Fruit fly (Drosophila melanogaster) whole organism, embryonic: Measurements from ENCODE around the gene CG17221.

Experiments
- BEAF-32 ChIP-seq: fragments of 200-800 bp; sonication (Bioruptor generic); optimal IDR thresholded peaks from 3 replicates; lab custom pipeline; 2017; ENCODE audit warnings: missing biosample characterization, missing genetic modification characterization, mild to moderate bottlenecking, moderate library complexity, missing genetic modification reagents
- CG11456 ChIP-seq: fragments of 200-800 bp; sonication (Bioruptor generic); IDR thresholded peaks from 3 replicates; pipeline ENCODE4 v1.3.6; 2022; ENCODE audit warnings: missing biosample characterization, missing genetic modification characterization
- CG12155 ChIP-seq: fragments of 200-800 bp; sonication (Bioruptor generic); optimal IDR thresholded peaks from 3 replicates; lab custom pipeline; 2016; ENCODE audit warnings: missing biosample characterization, missing genetic modification characterization
- CG14860 ChIP-seq: fragments of 200-800 bp; sonication (Bioruptor generic); IDR thresholded peaks from 3 replicates; pipeline ENCODE4 v1.3.6; 2022; ENCODE audit warnings: missing biosample characterization, missing genetic modification characterization; ENCODE audit not compliant: partially characterized antibody
- CG15011 ChIP-seq: fragments of 200-800 bp; sonication (Bioruptor generic); optimal IDR thresholded peaks from 3 replicates; lab custom pipeline; 2018; ENCODE audit warnings: missing biosample characterization, mild to moderate bottlenecking, missing genetic modification characterization
- CG16779 ChIP-seq: fragments of 200-800 bp; sonication (Bioruptor generic); IDR thresholded peaks from 2 replicates; pipeline ENCODE4 v1.3.6; 2022; ENCODE audit warnings: missing biosample characterization, missing genetic modification characterization
- CG17361 ChIP-seq: fragments of 200-800 bp; sonication (Bioruptor generic); IDR thresholded peaks from 3 replicates; pipeline ENCODE4 v1.3.6; 2022; ENCODE audit warnings: missing biosample characterization, missing genetic modification characterization
- CG17612 ChIP-seq: fragments of 200-800 bp; sonication (Bioruptor generic); IDR thresholded peaks from 2 replicates; pipeline ENCODE4 v1.3.6; 2022; ENCODE audit warnings: missing biosample characterization, missing genetic modification characterization
- CG17802 ChIP-seq: fragments of 200-800 bp; sonication (Bioruptor generic); optimal IDR thresholded peaks from 2 replicates; lab custom pipeline; 2018; ENCODE audit warnings: missing biosample characterization, mild to moderate bottlenecking, missing genetic modification characterization, moderate library complexity
- CG1792 ChIP-seq: fragments of 200-800 bp; sonication (Bioruptor generic); optimal IDR thresholded peaks from 2 replicates; lab custom pipeline; 2016; ENCODE audit warnings: missing biosample characterization, missing genetic modification characterization
- CG2116 ChIP-seq: fragments of 200-800 bp; sonication (Bioruptor generic); optimal IDR thresholded peaks from 3 replicates; lab custom pipeline; 2018; ENCODE audit warnings: missing biosample characterization, mild to moderate bottlenecking, missing genetic modification characterization
- CG3065 ChIP-seq: fragments of 200-800 bp; sonication (Bioruptor generic); optimal IDR thresholded peaks from 2 replicates; lab custom pipeline; 2016; ENCODE audit warnings: missing biosample characterization, missing genetic modification characterization
- CG3163 ChIP-seq: fragments of 200-800 bp; sonication (Bioruptor generic); optimal IDR thresholded peaks from 3 replicates; lab custom pipeline; 2016; ENCODE audit warnings: missing biosample characterization, missing genetic modification characterization
- CG4404 ChIP-seq: fragments of 200-800 bp; sonication (Bioruptor generic); IDR thresholded peaks from 2 replicates; pipeline ENCODE4 v1.3.6; 2022; ENCODE audit warnings: missing biosample characterization, missing genetic modification characterization
- CG4617 ChIP-seq: fragments of 200-800 bp; sonication (Bioruptor generic); optimal IDR thresholded peaks from 3 replicates; lab custom pipeline; 2016; ENCODE audit warnings: missing biosample characterization, missing genetic modification characterization, borderline replicate concordance
- CG7839 ChIP-seq: fragments of 200-800 bp; sonication (Bioruptor generic); optimal IDR thresholded peaks from 3 replicates; lab custom pipeline; 2018; ENCODE audit warnings: missing biosample characterization, mild to moderate bottlenecking, missing genetic modification characterization, moderate library complexity
- CG8290 ChIP-seq, 3 experiments: fragments of 200-800 bp; sonication (Bioruptor generic); optimal IDR thresholded peaks; 2 replicates each; lab custom pipeline; 2016 to 2019; ENCODE audit warnings: missing biosample characterization in 3 of 3, missing genetic modification characterization in 3 of 3, mild to moderate bottlenecking in 2 of 3, moderate library complexity in 1 of 3
- CG8388 ChIP-seq: fragments of 200-800 bp; sonication (Bioruptor generic); optimal IDR thresholded peaks from 2 replicates; lab custom pipeline; 2019; ENCODE audit warnings: missing biosample characterization, mild to moderate bottlenecking, missing genetic modification characterization, moderate library complexity
- CG8478 ChIP-seq: fragments of >200 bp; optimal IDR thresholded peaks from 2 replicates; lab custom pipeline; 2018
- D ChIP-seq, 2 experiments: fragments of 200-800 bp in 1 of 2; fragments of >200 bp in 1 of 2; sonication (Bioruptor generic) in 1 of 2; optimal IDR thresholded peaks; 2 replicates in 1 of 2; 3 replicates in 1 of 2; lab custom pipeline; 2017; ENCODE audit warnings: mild to moderate bottlenecking in 1 of 2, missing biosample characterization in 1 of 2, missing genetic modification characterization in 1 of 2, missing genetic modification reagents in 1 of 2
- Dip2 ChIP-seq: fragments of 200-800 bp; sonication (Bioruptor generic); IDR thresholded peaks from 2 replicates; pipeline ENCODE4 v1.3.6; 2022; ENCODE audit warnings: missing biosample characterization, missing genetic modification characterization
- Fer1 ChIP-seq: fragments of 200-800 bp; sonication (Bioruptor generic); optimal IDR thresholded peaks from 2 replicates; lab custom pipeline; 2017; ENCODE audit warnings: missing biosample characterization, mild to moderate bottlenecking, missing genetic modification characterization
- NC2α ChIP-seq: fragments of 200-800 bp; sonication (Bioruptor generic); optimal IDR thresholded peaks from 2 replicates; lab custom pipeline; 2016; ENCODE audit warnings: missing biosample characterization, missing genetic modification characterization
- NK7.1 ChIP-seq: fragments of 200-800 bp; sonication (Bioruptor generic); optimal IDR thresholded peaks from 3 replicates; lab custom pipeline; 2016; ENCODE audit warnings: missing biosample characterization, missing genetic modification characterization
- Poxn ChIP-seq: fragments of 200-800 bp; sonication (Bioruptor generic); IDR thresholded peaks from 2 replicates; pipeline ENCODE4 v1.3.6; 2022; ENCODE audit warnings: missing biosample characterization, missing genetic modification characterization
- Rfx ChIP-seq: fragments of 200-800 bp; sonication (Bioruptor generic); IDR thresholded peaks from 2 replicates; pipeline ENCODE4 v1.3.6; 2022; ENCODE audit warnings: missing biosample characterization, missing genetic modification characterization
- Sox100B ChIP-seq: fragments of 200-800 bp; sonication (Bioruptor generic); optimal IDR thresholded peaks from 3 replicates; lab custom pipeline; 2018; ENCODE audit warnings: missing biosample characterization, mild to moderate bottlenecking, missing genetic modification characterization
- Sry-δ ChIP-seq: fragments of 200-800 bp; sonication (Bioruptor generic); optimal IDR thresholded peaks from 2 replicates; lab custom pipeline; 2016; ENCODE audit warnings: missing biosample characterization, missing genetic modification characterization
- Ssrp ChIP-seq: fragments of 200-800 bp; sonication (Bioruptor generic); optimal IDR thresholded peaks from 2 replicates; lab custom pipeline; 2018; ENCODE audit warnings: missing biosample characterization, mild to moderate bottlenecking, missing genetic modification characterization, moderate library complexity
- Usf ChIP-seq: fragments of 200-800 bp; sonication (Bioruptor generic); optimal IDR thresholded peaks from 2 replicates; lab custom pipeline; 2017; ENCODE audit warnings: missing genotype, missing biosample characterization, missing genetic modification characterization
- YL-1 ChIP-seq: fragments of 200-800 bp; sonication (Bioruptor generic); optimal IDR thresholded peaks from 3 replicates; lab custom pipeline; 2017; ENCODE audit warnings: missing biosample characterization, mild to moderate bottlenecking, missing genetic modification characterization
- ab ChIP-seq: fragments of 200-800 bp; sonication (Bioruptor generic); optimal IDR thresholded peaks from 2 replicates; lab custom pipeline; 2016; ENCODE audit warnings: missing biosample characterization, missing genetic modification characterization
- amos ChIP-seq: fragments of 200-800 bp; sonication (Bioruptor generic); IDR thresholded peaks from 2 replicates; pipeline ENCODE4 v1.3.6; 2022; ENCODE audit warnings: missing biosample characterization, missing genetic modification characterization; ENCODE audit not compliant: partially characterized antibody
- ash1 ChIP-seq: fragments of 200-800 bp; sonication (Bioruptor generic); optimal IDR thresholded peaks from 2 replicates; lab custom pipeline; 2018; ENCODE audit warnings: missing biosample characterization, mild to moderate bottlenecking, missing genetic modification characterization
- cato ChIP-seq: fragments of 200-800 bp; sonication (Bioruptor generic); optimal IDR thresholded peaks from 2 replicates; lab custom pipeline; 2016; ENCODE audit warnings: missing biosample characterization, missing genetic modification characterization, borderline replicate concordance
- dysf ChIP-seq: fragments of 200-800 bp; sonication (Bioruptor generic); IDR thresholded peaks from 3 replicates; pipeline ENCODE4 v1.3.6; 2022; ENCODE audit warnings: missing biosample characterization, missing genetic modification characterization
- eyg ChIP-seq: fragments of 200-800 bp; sonication (Bioruptor generic); optimal IDR thresholded peaks from 3 replicates; lab custom pipeline; 2016; ENCODE audit warnings: missing biosample characterization, missing genetic modification characterization
- fu2 ChIP-seq: fragments of 200-800 bp; sonication (Bioruptor generic); optimal IDR thresholded peaks from 2 replicates; lab custom pipeline; 2016; ENCODE audit warnings: missing biosample characterization, missing genetic modification characterization
- gcm ChIP-seq: fragments of 200-800 bp; sonication (Bioruptor generic); optimal IDR thresholded peaks from 2 replicates; lab custom pipeline; 2019; ENCODE audit warnings: missing biosample characterization, mild to moderate bottlenecking, missing genetic modification characterization, moderate library complexity
- hb ChIP-seq: fragments of 200-800 bp; sonication (Bioruptor generic); IDR thresholded peaks from 3 replicates; pipeline ENCODE4 v1.3.6; 2022; ENCODE audit warnings: missing biosample characterization, missing genetic modification characterization; ENCODE audit not compliant: partially characterized antibody
- kah ChIP-seq: fragments of 200-800 bp; sonication (Bioruptor generic); optimal IDR thresholded peaks from 2 replicates; lab custom pipeline; 2018; ENCODE audit warnings: missing biosample characterization, mild to moderate bottlenecking, missing genetic modification characterization
- nau ChIP-seq: fragments of 200-800 bp; sonication (Bioruptor generic); optimal IDR thresholded peaks from 3 replicates; lab custom pipeline; 2017; ENCODE audit warnings: missing biosample characterization, mild to moderate bottlenecking, missing genetic modification characterization, missing genetic modification reagents
- pzg ChIP-seq: fragments of 200-800 bp; sonication (Bioruptor generic); optimal IDR thresholded peaks from 3 replicates; lab custom pipeline; 2018; ENCODE audit warnings: missing biosample characterization, mild to moderate bottlenecking, missing genetic modification characterization, moderate library complexity
- sd ChIP-seq: fragments of 200-800 bp; sonication (Bioruptor generic); optimal IDR thresholded peaks from 3 replicates; lab custom pipeline; 2018; ENCODE audit warnings: missing biosample characterization, mild to moderate bottlenecking, missing genetic modification characterization, moderate library complexity
- slp2 ChIP-seq: fragments of 200-800 bp; sonication (Bioruptor generic); optimal IDR thresholded peaks from 2 replicates; lab custom pipeline; 2016; ENCODE audit warnings: missing biosample characterization, missing genetic modification characterization
- sug ChIP-seq: fragments of 200-800 bp; optimal IDR thresholded peaks from 2 replicates; lab custom pipeline; 2019; ENCODE audit warnings: missing biosample characterization, mild to moderate bottlenecking, missing genetic modification characterization, moderate library complexity
- tgo ChIP-seq: fragments of 200-800 bp; sonication (Bioruptor generic); IDR thresholded peaks from 3 replicates; pipeline ENCODE4 v1.3.6; 2022; ENCODE audit warnings: missing biosample characterization, missing genetic modification characterization
- unc-4 ChIP-seq: fragments of 200-800 bp; sonication (Bioruptor generic); IDR thresholded peaks from 2 replicates; pipeline ENCODE4 v1.3.6; 2022; ENCODE audit warnings: missing biosample characterization, missing genetic modification characterization; ENCODE audit not compliant: partially characterized antibody
- wek ChIP-seq: fragments of 200-800 bp; sonication (Bioruptor generic); optimal IDR thresholded peaks from 3 replicates; lab custom pipeline; 2018; ENCODE audit warnings: missing biosample characterization, mild to moderate bottlenecking, missing genetic modification characterization, moderate library complexity
- zfh2 ChIP-seq: fragments of 200-800 bp; sonication (Bioruptor generic); optimal IDR thresholded peaks from 2 replicates; lab custom pipeline; 2016; ENCODE audit warnings: missing biosample characterization, missing genetic modification characterization

The CG17221 gene

DNA sequence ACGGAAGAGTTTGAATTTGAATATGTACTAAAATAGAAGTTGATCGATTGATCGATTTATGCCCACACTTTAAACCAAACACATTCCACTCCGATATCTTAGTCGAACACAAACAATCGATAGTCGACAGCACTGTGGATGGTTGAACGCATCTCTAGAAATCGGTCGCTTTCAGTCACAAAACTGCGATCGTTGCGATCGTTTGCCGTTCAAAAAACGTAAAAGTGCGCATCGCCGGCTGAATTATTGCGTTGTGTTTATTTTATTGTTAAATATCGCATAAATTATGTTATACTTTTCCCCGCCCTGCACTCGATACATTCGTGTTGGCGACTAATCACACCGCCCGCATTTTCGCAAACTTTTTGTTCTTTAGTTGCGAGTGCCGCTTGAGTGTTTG lies 40.7 kb upstream of the CG17221 start, which contains the start of gene Ccdc85 (continued):
- TF ChIP-seq D (optimal IDR thresholded peaks at IDR 0.05; lab: Kevin White, UChicago) (no peak), D (GFP tag; optimal IDR thresholded peaks at IDR 0.05; lab: Kevin White, UChicago) (no peak), NC2α (no peak), CG3163 (GFP tag; lab: Kevin White, UChicago) (no peak), kah (no peak), CG14860 (GFP tag; lab: Robert Waterston, UW) (peak; percentile 97), Usf (no peak), Ssrp (tag; lab: Kevin White, UChicago) (no peak), Rfx (GFP tag; lab: Robert Waterston, UW) (peak; percentile 19; the same call in 1 of the 2 replicates), zfh2 (GFP tag; lab: Kevin White, UChicago) (no peak), CG4617 (GFP tag; lab: Kevin White, UChicago) (no peak), ash1 (GFP tag; lab: Kevin White, UChicago) (no peak), eyg (GFP tag; lab: Kevin White, UChicago) (no peak), Dip2 (GFP tag; lab: Robert Waterston, UW) (no peak), CG17361 (GFP tag; lab: Robert Waterston, UW) (no peak; the same call in 2 of the 3 replicates), CG2116 (GFP tag; lab: Kevin White, UChicago) (peak; percentile 88), fu2 (no peak), Sry-δ (GFP tag; lab: Kevin White, UChicago) (peak; percentile 95), NK7.1 (GFP tag; lab: Kevin White, UChicago) (no peak), Poxn (GFP tag; lab: Robert Waterston, UW) (no peak), sug (tag; lab: Kevin White, UChicago) (peak; percentile 27), tgo (GFP tag; lab: Robert Waterston, UW) (no peak), pzg (peak; percentile 80), amos (GFP tag; lab: Robert Waterston, UW) (peak; percentile 96), CG1792 (GFP tag; lab: Kevin White, UChicago) (no peak), CG3065 (GFP tag; lab: Kevin White, UChicago) (no peak), CG4404 (GFP tag; lab: Robert Waterston, UW) (no peak), dysf (GFP tag; lab: Robert Waterston, UW) (no peak), gcm (GFP tag; lab: Kevin White, UChicago) (peak; percentile 47), CG17612 (GFP tag; lab: Robert Waterston, UW) (no peak), CG8388 (GFP tag; lab: Kevin White, UChicago) (no peak), CG16779 (GFP tag; lab: Robert Waterston, UW) (peak; percentile 64; the same call in 1 of the 2 replicates), sd (tag; lab: Kevin White, UChicago) (peak; percentile 17), wek (GFP tag; lab: Kevin White, UChicago) (no peak), ab (GFP tag; lab: Kevin White, UChicago) (no peak), nau (GFP tag; lab: Kevin White, UChicago) (no peak), unc-4 (GFP tag; lab: Robert Waterston, UW) (peak; percentile 90), CG15011 (GFP tag; lab: Kevin White, UChicago) (no peak), Fer1 (peak; percentile 28), BEAF-32 (GFP tag; lab: Kevin White, UChicago) (peak; percentile 84), CG7839 (tag; lab: Kevin White, UChicago) (no peak), cato (GFP tag; lab: Kevin White, UChicago) (no peak), CG8290 (GFP tag; optimal IDR thresholded peaks at IDR 0.05; lab: Kevin White, UChicago) (peak; percentile 40), CG8290 (tag; optimal IDR thresholded peaks at IDR 0.05; lab: Kevin White, UChicago) (no peak), CG12155 (GFP tag; lab: Kevin White, UChicago) (no peak), Sox100B (GFP tag; lab: Kevin White, UChicago) (no peak), CG8478 (lab: Kevin White, UChicago) (no peak), CG17802 (tag; lab: Kevin White, UChicago) (peak; percentile 6), hb (GFP tag; lab: Robert Waterston, UW) (peak; percentile 98), YL-1 (GFP tag; lab: Kevin White, UChicago) (peak; percentile 28), CG11456 (GFP tag; lab: Robert Waterston, UW) (no peak), slp2 (GFP tag; lab: Kevin White, UChicago) (no peak)
